Worm (Caenorhabditis elegans) whole organism, midembryonic: Measurements from ENCODE around the gene C24A3.9.

ENCODE experiments used
- T22C8.4 ChIP-seq: fragments of 200-800 bp; sonication (Bioruptor generic); IDR thresholded peaks from 2 replicates; pipeline ENCODE4 v1.3.6; 2022; ENCODE audit warnings: missing genetic modification characterization, missing compliant biosample characterization
- cog-1 ChIP-seq: sonication (generic microtip); optimal IDR thresholded peaks from 2 replicates; lab custom pipeline; 2016; ENCODE audit warnings: missing genetic modification characterization, missing compliant biosample characterization
- flt-1 ChIP-seq: fragments of 200-800 bp; sonication (Bioruptor generic); IDR thresholded peaks from 2 replicates; pipeline ENCODE4 v1.3.6; 2022; ENCODE audit warnings: missing genetic modification characterization, missing compliant biosample characterization
- klf-2 ChIP-seq: fragments of 200-800 bp; sonication (Bioruptor generic); conservative IDR thresholded peaks from 2 replicates; pipeline ENCODE4 v1.3.6; 2022; ENCODE audit warnings: missing genetic modification reagents, missing genetic modification characterization, missing compliant biosample characterization
- med-1 ChIP-seq: sonication (generic microtip); optimal IDR thresholded peaks from 2 replicates; lab custom pipeline; 2017; ENCODE audit warnings: missing genetic modification characterization, mild to moderate bottlenecking, missing compliant biosample characterization, antibody characterized with exemption, missing genetic modification reagents; ENCODE audit not compliant: insufficient read depth
- ref-1 ChIP-seq: fragments of 200-800 bp; sonication (Bioruptor generic); conservative IDR thresholded peaks from 2 replicates; pipeline ENCODE4 v1.3.6; 2022; ENCODE audit warnings: missing genetic modification reagents, missing genetic modification characterization, missing compliant biosample characterization
- tab-1 ChIP-seq: fragments of 200-800 bp; sonication (Bioruptor generic); IDR thresholded peaks from 2 replicates; pipeline ENCODE4 v1.3.6; 2022; ENCODE audit warnings: missing genetic modification characterization, missing compliant biosample characterization
- ztf-23 ChIP-seq: fragments of 200-800 bp; sonication (Bioruptor generic); IDR thresholded peaks from 2 replicates; pipeline ENCODE4 v1.3.6; 2022; ENCODE audit warnings: missing genetic modification reagents, missing genetic modification characterization, missing compliant biosample characterization
- ztf-29 ChIP-seq: fragments of 200-800 bp; sonication (Bioruptor generic); IDR thresholded peaks from 2 replicates; pipeline ENCODE4 v1.3.6; 2022; ENCODE audit warnings: missing genetic modification reagents, missing genetic modification characterization, missing compliant biosample characterization

The C24A3.9 gene

DNA sequence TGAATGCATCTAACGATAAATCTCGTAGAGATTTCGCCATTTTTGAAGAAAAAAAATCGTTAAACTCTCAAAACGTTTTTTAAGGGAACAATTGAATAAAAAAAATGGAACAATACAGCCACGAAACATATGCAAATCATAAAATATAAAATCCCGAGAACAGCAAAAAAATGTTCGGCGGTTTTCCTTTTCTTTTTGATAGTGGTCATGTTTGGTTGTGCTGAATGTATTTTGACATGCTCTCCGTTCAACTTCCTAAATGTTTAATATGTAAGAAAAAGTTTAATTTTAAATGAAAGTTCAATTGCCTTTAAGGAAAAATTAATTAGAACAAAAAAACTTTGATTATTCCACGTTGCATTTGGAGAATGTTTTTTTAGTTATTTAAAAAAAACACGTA lies at the start of gene C24A3.9:
Gene C24A3.9, minus strand, starts transcription at position 101 of the 400 bp plus-strand sequence.
- no peak for TF ChIP-seq ref-1 (GFP tag; lab: Robert Waterston, UW)
- no peak for TF ChIP-seq ztf-23 (GFP tag; lab: Robert Waterston, UW)
- no peak for TF ChIP-seq cog-1 (tag; lab: Kevin White, UChicago)
- no peak for TF ChIP-seq tab-1
- TF ChIP-seq klf-2 (GFP tag; lab: Robert Waterston, UW) = no peak
- TF ChIP-seq flt-1 (GFP tag; lab: Robert Waterston, UW) = no peak
- TF ChIP-seq T22C8.4 (GFP tag; lab: Robert Waterston, UW) = no peak
- no peak for TF ChIP-seq ztf-29 (GFP tag; lab: Robert Waterston, UW)
- TF ChIP-seq med-1 = no peak

DNA sequence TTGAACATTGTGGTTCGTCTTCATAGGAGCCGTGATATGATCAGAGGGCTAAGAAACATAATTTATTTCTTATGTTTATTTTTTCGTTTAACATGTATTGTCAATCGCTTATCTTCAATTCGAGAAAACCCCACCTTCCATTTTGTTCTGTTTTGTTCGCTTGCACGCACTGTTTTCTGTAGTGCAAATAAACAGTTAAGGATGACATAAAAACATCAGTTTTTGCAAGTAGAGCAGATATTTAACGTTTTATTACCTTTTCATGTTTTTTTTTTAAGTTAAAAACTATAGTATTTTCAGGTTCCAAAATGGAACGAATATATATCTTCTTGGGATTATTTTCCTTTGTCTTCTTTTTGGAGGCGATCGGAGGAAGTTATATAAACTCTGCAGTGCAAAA lies 47.0 kb upstream of the C24A3.9 start, which contains the start of gene F47E1.2:
Gene F47E1.2, plus strand, starts transcription at position 301 of the 400 bp plus-strand sequence.
- TF ChIP-seq T22C8.4 (GFP tag; lab: Robert Waterston, UW) (no peak), ztf-23 (GFP tag; lab: Robert Waterston, UW) (no peak), ref-1 (GFP tag; lab: Robert Waterston, UW) (no peak), tab-1 (no peak), flt-1 (GFP tag; lab: Robert Waterston, UW) (no peak), med-1 (no peak), ztf-29 (GFP tag; lab: Robert Waterston, UW) (no peak), cog-1 (tag; lab: Kevin White, UChicago) (no peak), klf-2 (GFP tag; lab: Robert Waterston, UW) (no peak)

DNA sequence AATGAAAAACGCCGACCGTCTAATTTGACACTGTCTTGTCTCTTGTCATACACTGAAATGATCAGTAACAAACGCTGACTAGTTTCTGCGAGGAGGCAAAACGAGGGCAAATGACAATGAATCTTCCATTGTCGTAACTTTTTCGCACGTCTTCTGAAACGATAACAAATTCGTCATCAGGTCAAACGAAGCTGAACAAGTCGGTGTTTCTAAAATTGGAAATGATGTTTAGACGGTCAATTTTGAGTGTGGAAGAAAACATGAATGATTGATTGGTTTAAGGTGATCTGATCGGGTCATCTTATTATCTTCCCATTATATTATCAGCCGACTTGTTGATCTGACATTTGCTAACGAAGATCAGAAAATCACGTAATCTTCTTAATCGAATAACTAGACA lies 43.1 kb upstream of the C24A3.9 start:
- no peak for TF ChIP-seq flt-1 (GFP tag; lab: Robert Waterston, UW)
- TF ChIP-seq tab-1 = no peak
- no peak for TF ChIP-seq T22C8.4 (GFP tag; lab: Robert Waterston, UW)
- no peak for TF ChIP-seq ref-1 (GFP tag; lab: Robert Waterston, UW)
- no peak for TF ChIP-seq cog-1 (tag; lab: Kevin White, UChicago)
- no peak for TF ChIP-seq klf-2 (GFP tag; lab: Robert Waterston, UW)
- no peak for TF ChIP-seq ztf-23 (GFP tag; lab: Robert Waterston, UW)
- no peak for TF ChIP-seq ztf-29 (GFP tag; lab: Robert Waterston, UW)

DNA sequence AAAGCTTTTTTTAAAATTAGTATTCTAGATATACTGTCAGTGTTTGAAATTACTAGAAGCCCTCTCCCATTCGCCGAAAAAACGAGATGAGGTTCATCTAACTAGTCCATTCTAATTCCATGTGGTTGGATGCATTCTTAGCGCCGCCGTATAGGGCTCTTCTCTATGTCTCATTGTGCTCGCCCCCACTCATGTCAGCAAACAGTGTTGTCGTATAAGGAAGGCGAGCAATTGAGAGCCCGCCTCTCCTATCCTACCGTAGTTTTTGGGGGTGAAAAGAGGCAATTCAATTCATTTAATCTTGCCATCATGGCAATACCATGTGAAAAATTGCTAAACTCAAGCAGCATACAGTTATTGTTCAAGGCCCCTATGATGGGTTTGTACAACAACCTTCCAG lies 38.3 kb upstream of the C24A3.9 start, which contains the start of gene F47E1.20:
Gene F47E1.20, plus strand, starts transcription at position 301 of the 400 bp plus-strand sequence.
- TF ChIP-seq ref-1 (GFP tag; lab: Robert Waterston, UW) = no peak
- TF ChIP-seq flt-1 (GFP tag; lab: Robert Waterston, UW) = no peak
- TF ChIP-seq ztf-29 (GFP tag; lab: Robert Waterston, UW) = no peak
- TF ChIP-seq ztf-23 (GFP tag; lab: Robert Waterston, UW) = no peak
- TF ChIP-seq T22C8.4 (GFP tag; lab: Robert Waterston, UW) = no peak
- TF ChIP-seq klf-2 (GFP tag; lab: Robert Waterston, UW) = no peak
- no peak for TF ChIP-seq tab-1
- no peak for TF ChIP-seq med-1
- TF ChIP-seq cog-1 (tag; lab: Kevin White, UChicago) = no peak

DNA sequence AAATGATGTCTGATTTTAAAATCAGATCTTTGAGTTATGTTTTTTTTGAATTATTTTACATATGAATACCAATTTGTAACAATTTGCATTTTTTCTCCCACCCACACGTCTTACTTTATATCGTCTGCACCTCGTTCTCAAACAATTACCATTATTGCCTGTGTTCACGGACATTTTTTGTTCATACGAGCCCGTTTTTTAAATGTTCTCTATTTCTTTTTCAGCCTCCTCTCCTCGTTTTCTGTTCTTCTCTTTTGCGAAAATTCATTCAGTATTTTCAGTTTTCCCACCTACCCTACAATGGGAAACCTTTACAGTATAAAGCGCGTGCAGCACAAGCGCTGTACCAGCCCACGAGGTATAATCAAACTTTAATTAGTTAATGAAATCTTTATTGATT lies 35.6 kb upstream of the C24A3.9 start, which contains the start of gene prdm-14:
Gene prdm-14, plus strand, starts transcription at position 301 of the 400 bp plus-strand sequence.
- no peak for TF ChIP-seq klf-2 (GFP tag; lab: Robert Waterston, UW)
- no peak for TF ChIP-seq ztf-29 (GFP tag; lab: Robert Waterston, UW)
- TF ChIP-seq flt-1 (GFP tag; lab: Robert Waterston, UW) = no peak
- no peak for TF ChIP-seq cog-1 (tag; lab: Kevin White, UChicago)
- no peak for TF ChIP-seq T22C8.4 (GFP tag; lab: Robert Waterston, UW)
- TF ChIP-seq ref-1 (GFP tag; lab: Robert Waterston, UW) = no peak
- no peak for TF ChIP-seq ztf-23 (GFP tag; lab: Robert Waterston, UW)
- no peak for TF ChIP-seq med-1
- no peak for TF ChIP-seq tab-1

DNA sequence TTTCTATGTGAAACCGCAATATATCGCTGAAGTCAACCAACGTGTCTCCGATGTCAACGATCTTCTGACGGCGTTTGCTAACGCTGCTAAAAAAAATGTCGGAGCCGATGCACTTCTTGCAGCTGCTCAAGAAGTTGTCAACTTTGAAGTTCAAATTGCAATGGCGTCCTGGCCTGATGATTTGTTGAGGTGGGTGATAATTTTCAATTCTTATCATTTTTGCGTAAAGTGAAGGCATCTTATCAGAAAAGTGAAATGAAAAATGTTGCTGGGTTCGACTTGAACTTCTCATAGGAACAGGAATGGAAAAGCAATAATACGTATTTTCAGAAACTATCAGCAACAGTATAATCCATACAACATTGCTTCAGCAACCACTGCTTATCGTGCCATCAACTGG lies 25.9 kb upstream of the C24A3.9 start:
- TF ChIP-seq klf-2 (GFP tag; lab: Robert Waterston, UW) = no peak
- TF ChIP-seq T22C8.4 (GFP tag; lab: Robert Waterston, UW) = no peak
- TF ChIP-seq cog-1 (tag; lab: Kevin White, UChicago) = no peak
- TF ChIP-seq ztf-29 (GFP tag; lab: Robert Waterston, UW) = no peak
- TF ChIP-seq med-1 = no peak
- TF ChIP-seq flt-1 (GFP tag; lab: Robert Waterston, UW) = no peak
- no peak for TF ChIP-seq tab-1
- TF ChIP-seq ref-1 (GFP tag; lab: Robert Waterston, UW) = no peak
- no peak for TF ChIP-seq ztf-23 (GFP tag; lab: Robert Waterston, UW)

DNA sequence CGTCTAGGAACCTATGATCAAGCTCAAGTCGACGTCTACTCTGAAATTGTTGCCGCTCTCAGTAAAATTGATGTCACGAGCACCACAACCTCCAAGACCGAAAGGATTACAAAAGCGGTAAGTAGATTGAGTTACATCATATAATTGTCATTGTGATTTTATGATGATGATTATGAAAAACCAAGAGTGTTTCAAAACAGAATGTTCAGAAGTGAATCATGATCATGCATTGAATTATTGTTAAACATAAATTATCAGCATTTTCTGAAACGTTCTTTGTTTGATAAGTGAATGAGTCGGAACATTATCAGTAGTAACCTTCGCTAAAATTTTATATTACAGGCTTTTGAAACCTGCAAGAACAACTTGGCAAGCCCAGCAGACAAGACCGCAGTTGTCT lies 24.8 kb upstream of the C24A3.9 start:
- TF ChIP-seq T22C8.4 (GFP tag; lab: Robert Waterston, UW) = no peak
- TF ChIP-seq tab-1 = no peak
- TF ChIP-seq med-1 = no peak
- TF ChIP-seq klf-2 (GFP tag; lab: Robert Waterston, UW) = no peak
- no peak for TF ChIP-seq ztf-29 (GFP tag; lab: Robert Waterston, UW)
- TF ChIP-seq cog-1 (tag; lab: Kevin White, UChicago) = no peak

DNA sequence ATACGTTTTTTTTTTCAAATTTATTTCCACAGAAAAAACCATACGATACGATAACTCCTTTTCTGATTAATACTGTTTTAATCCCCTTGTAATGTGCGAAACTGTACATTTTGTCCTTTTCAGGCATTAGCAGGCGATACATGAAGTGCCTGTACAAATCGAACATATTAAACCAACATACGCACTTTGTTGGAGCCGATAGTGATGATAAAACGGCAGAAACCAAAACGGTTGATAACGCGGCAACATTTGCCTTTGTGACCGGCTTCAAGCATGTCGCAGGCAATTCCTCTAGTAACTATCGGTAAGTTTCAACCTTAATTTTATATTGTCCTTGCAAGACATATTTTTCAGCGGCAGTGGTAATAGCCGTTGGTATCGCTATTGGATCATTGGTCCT lies 24.0 kb upstream of the C24A3.9 start, which contains the start of gene nep-22:
Gene nep-22, plus strand, starts transcription at position 245 of the 400 bp plus-strand sequence.
- TF ChIP-seq klf-2 (GFP tag; lab: Robert Waterston, UW) (no peak), ztf-23 (GFP tag; lab: Robert Waterston, UW) (no peak), flt-1 (GFP tag; lab: Robert Waterston, UW) (no peak), tab-1 (no peak), ref-1 (GFP tag; lab: Robert Waterston, UW) (no peak), med-1 (no peak), cog-1 (tag; lab: Kevin White, UChicago) (no peak), T22C8.4 (GFP tag; lab: Robert Waterston, UW) (no peak), ztf-29 (GFP tag; lab: Robert Waterston, UW) (no peak)

DNA sequence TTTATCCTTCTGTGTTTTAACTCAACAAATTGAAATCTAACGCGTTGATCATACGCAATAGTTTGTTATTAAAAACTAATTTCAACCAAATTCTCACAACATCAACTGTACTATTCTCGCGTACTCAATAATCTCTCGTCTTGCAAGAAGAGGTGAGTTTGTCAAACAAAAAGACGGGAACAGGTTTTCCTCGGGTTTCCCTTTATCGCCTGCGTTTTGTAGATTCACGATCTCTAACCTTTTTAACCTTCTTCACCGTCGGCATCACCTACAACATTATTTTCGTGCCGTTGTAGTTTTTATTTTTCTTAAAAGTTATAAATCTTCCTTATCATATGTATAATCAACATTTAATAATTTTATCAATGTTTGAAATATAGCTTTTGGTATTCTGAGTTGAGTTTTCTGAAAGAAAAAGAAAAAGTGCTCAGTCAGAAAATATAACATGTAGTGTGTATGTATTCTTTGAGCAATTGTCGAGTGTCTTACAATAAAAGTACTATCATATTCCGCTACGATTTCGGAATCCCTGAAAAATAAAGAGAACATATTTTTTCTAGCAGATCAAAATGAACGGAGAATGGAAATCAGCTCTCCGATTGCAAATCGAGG lies 18.7 kb upstream of the C24A3.9 start, which contains the start of gene snf-12:
Gene snf-12, plus strand, starts transcription at position 562 of the 612 bp plus-strand sequence.
- TF ChIP-seq cog-1 (tag; lab: Kevin White, UChicago) (no peak), tab-1 (no peak)
